Fruit fly (Drosophila melanogaster): ENCODE measurements around the gene Abcd3.

The Abcd3 gene

DNA sequence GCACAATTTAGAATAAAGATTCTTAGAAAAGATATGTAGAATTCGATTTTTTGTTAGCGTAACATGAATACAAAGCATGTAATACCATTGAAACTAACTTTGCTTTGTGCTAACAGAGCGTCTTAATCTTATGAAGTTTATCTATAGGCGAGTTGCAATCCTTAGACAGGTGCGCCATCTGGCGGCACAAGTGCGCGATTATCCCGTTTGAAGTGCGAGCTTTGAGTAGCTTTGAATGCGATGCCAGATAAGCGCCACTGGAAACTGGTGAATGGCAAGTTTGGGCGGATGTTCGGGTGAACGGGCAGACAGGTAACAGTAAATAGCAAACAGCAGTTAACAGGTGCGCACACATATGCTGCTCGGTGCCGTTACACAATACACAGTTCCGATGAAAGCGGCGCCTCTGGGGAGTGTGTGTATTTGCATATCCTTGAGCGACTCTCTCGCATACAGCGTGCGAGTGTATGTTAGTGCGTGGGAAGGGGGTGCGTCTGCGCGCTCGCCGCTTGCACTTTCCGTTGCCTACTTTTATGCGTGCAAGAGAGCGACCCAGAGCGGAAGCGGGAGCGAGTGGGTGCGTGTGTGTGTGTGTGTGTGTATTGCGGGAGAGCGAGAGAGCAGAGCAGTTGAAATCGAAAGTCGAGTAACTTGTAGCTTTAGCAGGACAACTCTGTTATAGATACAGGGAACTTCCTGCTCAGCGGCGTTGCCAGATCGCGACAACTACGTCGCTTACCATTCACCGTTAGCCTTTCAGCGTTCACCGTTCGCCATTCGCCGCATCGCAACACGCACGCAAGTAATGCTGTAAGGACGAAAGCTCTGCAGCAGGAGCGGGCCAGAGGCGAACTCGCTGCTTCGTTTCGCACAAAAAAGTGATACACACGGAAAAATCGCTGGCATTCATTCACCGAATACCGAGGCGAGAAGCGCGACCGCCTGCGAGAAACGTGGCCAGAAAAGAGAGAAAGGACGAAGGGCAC is 32.3 kb upstream of the Abcd3 start, which contains the start of gene CG12531 (continued):
- TF ChIP-seq pzg (GFP tag; optimal IDR thresholded peaks at IDR 0.05) (peak; percentile 10), CG18011 (GFP tag; optimal IDR thresholded peaks at IDR 0.05) (no peak), Med (GFP tag) (peak; percentile 20), CG15514 (GFP tag; optimal IDR thresholded peaks at IDR 0.05) (no peak), Vsx1 (GFP tag; optimal IDR thresholded peaks at IDR 0.05) (no peak), Opbp (GFP tag; IDR thresholded peaks at IDR 0.05; ENCODE audit: partially characterized antibody) (no peak), ac (GFP tag; optimal IDR thresholded peaks at IDR 0.05) (no peak), crc (GFP tag; optimal IDR thresholded peaks at IDR 0.05) (no peak), CG7556 (GFP tag; optimal IDR thresholded peaks at IDR 0.05) (no peak), Pdp1 (GFP tag; optimal IDR thresholded peaks at IDR 0.05) (peak in 1 of 2 experiments; percentile 57), Trl (optimal IDR thresholded peaks at IDR 0.05) (peak; percentile 67 to 81), Trl (GFP tag; optimal IDR thresholded peaks at IDR 0.05) (no peak), lab (GFP tag; optimal IDR thresholded peaks at IDR 0.05) (no peak), dati (GFP tag; IDR thresholded peaks at IDR 0.05) (no peak), CG11456 (GFP tag; IDR thresholded peaks at IDR 0.05) (no peak), Mrtf (GFP tag; IDR thresholded peaks at IDR 0.05) (no peak), CG6854 (GFP tag; optimal IDR thresholded peaks at IDR 0.05) (no peak), al (GFP tag; IDR thresholded peaks at IDR 0.05) (no peak), HmgZ (tag; optimal IDR thresholded peaks at IDR 0.05) (no peak), CG3163 (GFP tag; optimal IDR thresholded peaks at IDR 0.05) (no peak), abd-A (tag; optimal IDR thresholded peaks at IDR 0.05) (peak; percentile 14), pros (GFP tag; optimal IDR thresholded peaks at IDR 0.05) (peak; percentile 39), Awh (GFP tag; IDR thresholded peaks at IDR 0.05) (no peak), ewg (GFP tag; optimal IDR thresholded peaks at IDR 0.05) (peak; percentile 90), CG16813 (GFP tag; IDR thresholded peaks at IDR 0.05; ENCODE audit: partially characterized antibody) (no peak), CG13894 (tag; optimal IDR thresholded peaks at IDR 0.05) (peak; percentile 24), CG2116 (GFP tag; optimal IDR thresholded peaks at IDR 0.05) (no peak), Hmx (GFP tag; optimal IDR thresholded peaks at IDR 0.05) (no peak), vvl (GFP tag; IDR thresholded peaks at IDR 0.05) (no peak), CG1602 (GFP tag; optimal IDR thresholded peaks at IDR 0.05) (no peak), CG10462 (GFP tag; optimal IDR thresholded peaks at IDR 0.05) (no peak), BtbVII (GFP tag; optimal IDR thresholded peaks at IDR 0.05) (no peak), CG32767 (GFP tag; IDR thresholded peaks at IDR 0.05) (peak; percentile 61; the same call in 1 of the 2 replicates), Antp (GFP tag; optimal IDR thresholded peaks at IDR 0.05) (no peak), gsb (GFP tag; IDR thresholded peaks at IDR 0.05) (no peak), btn (GFP tag; optimal IDR thresholded peaks at IDR 0.05) (no peak), da (GFP tag; optimal IDR thresholded peaks at IDR 0.05) (no peak), CG4854 (GFP tag; optimal IDR thresholded peaks at IDR 0.05) (no peak), CG8478 (optimal IDR thresholded peaks at IDR 0.05) (peak; percentile 22), CG11504 (tag; optimal IDR thresholded peaks at IDR 0.05) (no peak), sens (GFP tag) (peak; percentile 28), CG2875 (GFP tag; optimal IDR thresholded peaks at IDR 0.05) (no peak), scrt (GFP tag; optimal IDR thresholded peaks at IDR 0.05) (peak; percentile 50), CG17385 (GFP tag; optimal IDR thresholded peaks at IDR 0.05) (no peak), CG33557 (GFP tag; optimal IDR thresholded peaks at IDR 0.05) (no peak), CG32772 (GFP tag; IDR thresholded peaks at IDR 0.05) (no peak), Hr51 (GFP tag; optimal IDR thresholded peaks at IDR 0.05) (peak in 1 of 2 experiments; percentile 12), CG15601 (tag; optimal IDR thresholded peaks at IDR 0.05) (no peak), klu (GFP tag; IDR thresholded peaks at IDR 0.05) (no peak)
